Fruit fly (Drosophila melanogaster) whole organism, pupa: ENCODE data around the gene CG8301.

Source experiments
- CG10348 ChIP-seq: fragments of 200-800 bp; sonication (Bioruptor generic); IDR thresholded peaks from 2 replicates; pipeline ENCODE4 v1.3.6; 2022; ENCODE audit warnings: missing biosample characterization, missing genetic modification characterization
- CG12605 ChIP-seq: fragments of 200-800 bp; sonication (Bioruptor generic); IDR thresholded peaks from 2 replicates; pipeline ENCODE4 v1.3.6; 2022; ENCODE audit warnings: missing biosample characterization, missing genetic modification characterization
- CG13204 ChIP-seq: fragments of 200-800 bp; sonication (Bioruptor generic); optimal IDR thresholded peaks from 2 replicates; lab custom pipeline; 2018; ENCODE audit warnings: missing biosample characterization, mild to moderate bottlenecking, missing genetic modification characterization, moderate library complexity
- CG14655 ChIP-seq: fragments of 200-800 bp; sonication (Bioruptor generic); optimal IDR thresholded peaks from 3 replicates; lab custom pipeline; 2017; ENCODE audit warnings: mild to moderate bottlenecking, missing biosample characterization, missing genetic modification reagents, missing genetic modification characterization
- CG15710 ChIP-seq: fragments of 200-800 bp; sonication (Bioruptor generic); optimal IDR thresholded peaks from 2 replicates; lab custom pipeline; 2018; ENCODE audit warnings: missing biosample characterization, mild to moderate bottlenecking, missing genetic modification characterization, moderate library complexity
- CG17806 ChIP-seq: fragments of 200-800 bp; sonication (Bioruptor generic); optimal IDR thresholded peaks from 2 replicates; lab custom pipeline; 2018; ENCODE audit warnings: missing biosample characterization, mild to moderate bottlenecking, missing genetic modification characterization, moderate library complexity
- CG32121 ChIP-seq: fragments of 200-800 bp; sonication (Bioruptor generic); IDR thresholded peaks from 2 replicates; pipeline ENCODE4 v1.3.6; 2022; ENCODE audit warnings: missing biosample characterization, missing genetic modification characterization
- CG34367 ChIP-seq: fragments of 200-800 bp; sonication (Bioruptor generic); optimal IDR thresholded peaks from 2 replicates; lab custom pipeline; 2018; ENCODE audit warnings: missing biosample characterization, mild to moderate bottlenecking, missing genetic modification characterization
- CG4496 ChIP-seq: fragments of 200-800 bp; sonication (Bioruptor generic); IDR thresholded peaks from 3 replicates; pipeline ENCODE4 v1.3.6; 2022; ENCODE audit warnings: missing biosample characterization, missing genetic modification characterization
- CG8159 ChIP-seq: fragments of 200-800 bp; sonication (Bioruptor generic); optimal IDR thresholded peaks from 3 replicates; lab custom pipeline; 2018; ENCODE audit warnings: missing biosample characterization, mild to moderate bottlenecking, missing genetic modification characterization, moderate library complexity
- CG8301 ChIP-seq: fragments of 200-800 bp; sonication (Bioruptor generic); optimal IDR thresholded peaks from 2 replicates; lab custom pipeline; 2018; ENCODE audit warnings: missing biosample characterization, mild to moderate bottlenecking, missing genetic modification characterization
- CG9948 ChIP-seq: fragments of 200-800 bp; sonication (Bioruptor generic); optimal IDR thresholded peaks from 2 replicates; lab custom pipeline; 2018; ENCODE audit warnings: missing biosample characterization, mild to moderate bottlenecking, missing genetic modification characterization, moderate library complexity
- D1 ChIP-seq: fragments of 200-800 bp; sonication (Bioruptor generic); optimal IDR thresholded peaks from 2 replicates; lab custom pipeline; 2018; ENCODE audit warnings: missing biosample characterization, mild to moderate bottlenecking, missing genetic modification characterization, moderate library complexity
- EcR ChIP-seq: fragments of 200-800 bp; sonication (Bioruptor generic); optimal IDR thresholded peaks from 3 replicates; lab custom pipeline; 2019; ENCODE audit warnings: missing biosample characterization, missing genetic modification characterization, mild to moderate bottlenecking, moderate library complexity, missing genetic modification reagents
- Ets98B ChIP-seq: fragments of 200-800 bp; sonication (Bioruptor generic); IDR thresholded peaks from 2 replicates; pipeline ENCODE4 v1.3.6; 2022; ENCODE audit warnings: missing biosample characterization, missing genetic modification characterization
- Pif1A ChIP-seq: fragments of 200-800 bp; sonication (Bioruptor generic); optimal IDR thresholded peaks from 3 replicates; lab custom pipeline; 2016; ENCODE audit warnings: missing biosample characterization, missing genetic modification characterization
- Pif1B ChIP-seq: fragments of 200-800 bp; sonication (Bioruptor generic); optimal IDR thresholded peaks from 3 replicates; lab custom pipeline; 2016; ENCODE audit warnings: missing biosample characterization, missing genetic modification characterization
- Snoo ChIP-seq: fragments of 200-800 bp; sonication (Bioruptor generic); optimal IDR thresholded peaks from 3 replicates; lab custom pipeline; 2017; ENCODE audit warnings: missing biosample characterization, mild to moderate bottlenecking, missing genetic modification characterization, inconsistent platforms
- fd96Ca ChIP-seq: fragments of 200-800 bp; sonication (Bioruptor generic); IDR thresholded peaks from 3 replicates; pipeline ENCODE4 v1.3.6; 2022; ENCODE audit warnings: missing biosample characterization, missing genetic modification characterization
- gl ChIP-seq: fragments of 200-800 bp; sonication (Bioruptor generic); optimal IDR thresholded peaks from 2 replicates; lab custom pipeline; 2018; ENCODE audit warnings: missing biosample characterization, mild to moderate bottlenecking, missing genetic modification characterization
- rn ChIP-seq: fragments of 200-800 bp; sonication (Bioruptor generic); IDR thresholded peaks from 2 replicates; pipeline ENCODE4 v1.3.6; 2022; ENCODE audit warnings: missing biosample characterization, missing genetic modification characterization

Gene CG8301

DNA sequence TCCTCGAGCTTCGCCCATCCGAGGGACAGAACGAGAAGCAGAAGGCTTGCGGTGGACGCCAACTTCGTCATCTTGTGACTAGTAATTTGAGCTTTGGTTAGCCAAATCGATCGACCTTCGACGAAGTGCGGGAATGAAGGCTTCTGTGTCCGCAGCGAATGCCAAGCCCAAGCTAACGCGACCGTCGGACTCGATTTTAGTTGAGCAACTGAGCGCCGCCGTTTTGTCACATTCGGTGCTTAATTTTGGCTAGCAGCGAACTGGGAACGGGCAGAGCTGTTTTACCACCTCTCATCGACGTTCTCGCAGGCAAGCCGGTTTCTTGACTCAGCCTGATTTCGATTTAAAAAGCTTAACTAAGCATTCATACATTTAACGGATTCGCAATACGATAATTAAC is 45.2 kb downstream of the CG8301 start:
- no peak for TF ChIP-seq CG10348 (GFP tag; lab: Robert Waterston, UW)
- no peak for TF ChIP-seq CG34367
- no peak for TF ChIP-seq gl (tag; lab: Kevin White, UChicago)
- TF ChIP-seq CG8159 (tag; lab: Kevin White, UChicago), result no peak
- TF ChIP-seq Pif1A (GFP tag; lab: Kevin White, UChicago), result no peak
- TF ChIP-seq rn (GFP tag; lab: Robert Waterston, UW), result no peak
- peak; percentile 3 for TF ChIP-seq EcR (GFP tag; lab: Kevin White, UChicago)

DNA sequence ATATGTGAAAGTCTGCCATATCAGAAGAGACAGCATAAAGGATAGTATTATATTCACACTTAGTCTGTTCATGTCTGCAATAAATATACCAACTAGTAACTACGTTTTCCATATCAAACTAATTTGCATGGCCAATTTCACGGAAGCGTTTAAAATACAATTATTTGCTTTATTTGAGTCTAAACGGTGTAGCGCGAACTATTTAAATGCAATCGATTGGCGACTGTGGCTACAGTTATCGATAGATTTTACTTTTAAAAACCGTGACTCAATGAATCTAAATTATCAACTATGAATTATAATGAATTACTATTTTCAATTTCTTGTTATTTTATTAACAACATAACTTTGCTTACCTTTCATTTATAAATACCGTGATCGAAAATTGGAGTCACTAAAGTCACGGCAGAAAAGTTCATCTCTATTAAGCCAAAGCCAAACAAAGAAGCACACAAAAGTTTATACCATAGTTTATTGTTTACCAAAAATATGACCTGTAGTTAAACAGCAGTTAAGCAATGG is 45.8 kb downstream of the CG8301 start, which contains the start of the genes CG9427 and CG8319:
Gene CG9427, minus strand, starts transcription at position 51 of the 522 bp plus-strand sequence.
Gene CG8319, plus strand, starts transcription at position 442 of the 522 bp plus-strand sequence.
- no peak for TF ChIP-seq CG14655 (GFP tag; lab: Kevin White, UChicago)
- peak; percentile 24 for TF ChIP-seq CG15710 (tag; lab: Kevin White, UChicago)
- TF ChIP-seq CG8301 (tag; lab: Kevin White, UChicago), result peak; percentile 3
- no peak for TF ChIP-seq EcR (GFP tag; lab: Kevin White, UChicago)
- TF ChIP-seq CG34367, result no peak
- peak; percentile 37 for TF ChIP-seq CG17806 (tag; lab: Kevin White, UChicago)
- TF ChIP-seq CG32121 (GFP tag; lab: Robert Waterston, UW), result no peak
- peak; percentile 32 for TF ChIP-seq CG9948 (tag; lab: Kevin White, UChicago)
- TF ChIP-seq Pif1A (GFP tag; lab: Kevin White, UChicago), result no peak
- TF ChIP-seq CG10348 (GFP tag; lab: Robert Waterston, UW), result no peak
- TF ChIP-seq Snoo (tag; lab: Kevin White, UChicago), result peak; percentile 9
- TF ChIP-seq CG8159 (tag; lab: Kevin White, UChicago), result peak; percentile 33
- no peak for TF ChIP-seq rn (GFP tag; lab: Robert Waterston, UW)
- TF ChIP-seq CG4496 (GFP tag; lab: Robert Waterston, UW), result no peak
- peak; percentile 33 for TF ChIP-seq Pif1B (GFP tag; lab: Kevin White, UChicago)
- TF ChIP-seq CG13204 (GFP tag; lab: Kevin White, UChicago), result no peak
- TF ChIP-seq CG12605 (GFP tag; lab: Robert Waterston, UW), result no peak
- no peak for TF ChIP-seq D1
- TF ChIP-seq fd96Ca (GFP tag; lab: Robert Waterston, UW), result no peak
- no peak for TF ChIP-seq gl (tag; lab: Kevin White, UChicago)
- TF ChIP-seq Ets98B (GFP tag; lab: Robert Waterston, UW), result no peak

DNA sequence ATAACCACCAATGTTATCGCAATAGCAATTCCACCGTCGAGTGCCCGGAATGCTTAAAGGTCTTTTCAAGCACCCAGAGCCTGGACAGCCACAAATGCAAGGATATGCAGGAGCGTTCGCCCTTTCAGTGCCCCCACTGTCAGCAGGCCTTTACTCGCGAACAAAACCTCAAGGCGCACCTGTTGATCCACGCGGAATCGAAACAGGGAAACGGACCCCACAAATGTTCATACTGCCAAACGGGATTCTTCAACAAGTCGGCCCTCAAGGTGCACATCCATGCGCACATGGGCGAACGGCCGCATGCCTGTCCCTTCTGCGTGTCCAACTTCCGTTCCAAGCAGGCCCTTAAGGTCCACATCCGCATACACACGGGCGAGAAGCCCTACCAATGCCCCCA is 46.9 kb downstream of the CG8301 start:
- no peak for TF ChIP-seq EcR (GFP tag; lab: Kevin White, UChicago)
- no peak for TF ChIP-seq CG14655 (GFP tag; lab: Kevin White, UChicago)
- no peak for TF ChIP-seq CG9948 (tag; lab: Kevin White, UChicago)
- TF ChIP-seq CG32121 (GFP tag; lab: Robert Waterston, UW), result no peak
- no peak for TF ChIP-seq rn (GFP tag; lab: Robert Waterston, UW)
- TF ChIP-seq gl (tag; lab: Kevin White, UChicago), result no peak
- no peak for TF ChIP-seq Pif1A (GFP tag; lab: Kevin White, UChicago)
- TF ChIP-seq CG13204 (GFP tag; lab: Kevin White, UChicago), result no peak
- TF ChIP-seq CG8301 (tag; lab: Kevin White, UChicago), result no peak
- TF ChIP-seq CG8159 (tag; lab: Kevin White, UChicago), result no peak
- no peak for TF ChIP-seq CG10348 (GFP tag; lab: Robert Waterston, UW)
- no peak for TF ChIP-seq CG34367
- TF ChIP-seq CG12605 (GFP tag; lab: Robert Waterston, UW), result no peak
- no peak for TF ChIP-seq CG15710 (tag; lab: Kevin White, UChicago)
- no peak for TF ChIP-seq Pif1B (GFP tag; lab: Kevin White, UChicago)

DNA sequence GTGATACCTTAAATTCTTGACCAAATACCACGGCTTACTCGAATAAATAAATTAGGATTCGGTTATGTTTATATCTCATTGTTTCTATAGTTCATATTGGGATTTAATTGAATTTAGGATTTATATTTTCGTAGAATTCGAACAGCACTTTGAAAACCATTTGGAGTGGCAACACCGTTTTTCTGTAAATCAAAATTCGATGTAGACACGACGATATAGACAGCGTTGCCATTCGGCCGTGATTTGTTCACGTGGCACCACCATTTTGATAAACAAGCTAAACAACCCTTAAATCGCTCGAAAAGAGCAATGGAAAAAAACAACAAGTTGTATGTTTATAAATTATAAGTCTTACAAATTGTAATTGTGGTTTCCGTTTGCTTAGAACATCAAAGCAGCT is 47.5 kb downstream of the CG8301 start:
- TF ChIP-seq CG15710 (tag; lab: Kevin White, UChicago), result no peak
- no peak for TF ChIP-seq Snoo (tag; lab: Kevin White, UChicago)
- TF ChIP-seq gl (tag; lab: Kevin White, UChicago), result no peak
- no peak for TF ChIP-seq rn (GFP tag; lab: Robert Waterston, UW)
- TF ChIP-seq CG8159 (tag; lab: Kevin White, UChicago), result no peak
- TF ChIP-seq CG17806 (tag; lab: Kevin White, UChicago), result no peak
- no peak for TF ChIP-seq CG13204 (GFP tag; lab: Kevin White, UChicago)
- no peak for TF ChIP-seq EcR (GFP tag; lab: Kevin White, UChicago)

DNA sequence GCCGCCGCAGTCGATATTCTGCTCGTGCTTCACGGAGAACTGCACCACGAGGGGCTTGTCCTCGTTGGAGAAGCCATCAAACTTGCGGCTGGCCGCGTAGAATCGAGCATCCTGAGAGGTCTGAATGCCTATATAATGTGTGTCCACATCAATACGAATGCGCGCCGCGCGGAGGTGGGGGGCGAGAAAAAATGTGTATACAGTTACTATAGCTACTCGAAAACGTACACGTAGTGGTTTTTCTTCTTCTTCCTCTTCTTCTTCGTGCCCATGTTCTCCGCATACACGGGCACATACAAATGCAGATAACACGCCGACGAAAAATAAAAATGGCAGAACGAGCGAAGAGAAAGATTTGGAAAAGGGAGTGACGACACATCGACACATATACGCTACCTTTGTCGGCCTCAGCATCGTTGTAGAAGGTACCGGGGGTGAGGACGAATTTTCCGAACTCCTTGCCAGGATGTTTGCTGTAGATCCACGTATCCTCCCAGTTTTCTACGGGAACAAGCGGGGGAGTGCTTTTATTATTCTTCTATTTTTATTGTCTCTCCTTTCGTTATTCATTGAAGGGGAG is 49.0 kb downstream of the CG8301 start:
- no peak for TF ChIP-seq Pif1A (GFP tag; lab: Kevin White, UChicago)
- peak; percentile 30 for TF ChIP-seq EcR (GFP tag; lab: Kevin White, UChicago)
- TF ChIP-seq CG32121 (GFP tag; lab: Robert Waterston, UW), result no peak
- TF ChIP-seq Ets98B (GFP tag; lab: Robert Waterston, UW), result no peak
- TF ChIP-seq CG12605 (GFP tag; lab: Robert Waterston, UW), result no peak

DNA sequence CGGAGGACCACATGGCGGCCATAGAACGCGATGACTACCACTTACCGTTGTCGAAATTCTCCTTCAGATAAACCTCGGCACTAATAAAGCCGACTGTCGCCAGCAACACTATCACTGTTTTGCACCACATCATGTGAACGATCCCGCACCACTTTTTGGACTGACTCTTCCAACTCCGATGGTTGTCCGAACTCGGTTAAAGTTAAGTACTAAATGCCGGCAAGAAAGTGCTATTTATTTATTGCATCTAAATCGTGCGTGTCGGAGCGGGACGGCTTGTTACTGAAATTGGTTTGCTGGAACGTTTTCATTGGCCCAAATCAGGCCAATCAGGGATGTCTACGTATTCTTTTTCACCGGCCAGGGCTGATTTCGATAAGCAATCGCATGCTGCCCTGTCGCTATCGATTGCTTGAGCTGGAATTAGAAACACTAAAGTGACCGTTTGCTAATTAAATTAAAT is 49.6 kb downstream of the CG8301 start, which contains the start of gene Calr:
Gene Calr, minus strand, starts transcription at position 219 of the 463 bp plus-strand sequence.
- TF ChIP-seq fd96Ca (GFP tag; lab: Robert Waterston, UW) (no peak), D1 (no peak), CG12605 (GFP tag; lab: Robert Waterston, UW) (no peak), CG10348 (GFP tag; lab: Robert Waterston, UW) (no peak), Pif1A (GFP tag; lab: Kevin White, UChicago) (no peak), Pif1B (GFP tag; lab: Kevin White, UChicago) (no peak), CG9948 (tag; lab: Kevin White, UChicago) (no peak), CG13204 (GFP tag; lab: Kevin White, UChicago) (no peak), CG34367 (peak; percentile 35), CG32121 (GFP tag; lab: Robert Waterston, UW) (no peak), CG14655 (GFP tag; lab: Kevin White, UChicago) (no peak), rn (GFP tag; lab: Robert Waterston, UW) (no peak), CG8159 (tag; lab: Kevin White, UChicago) (no peak), CG15710 (tag; lab: Kevin White, UChicago) (peak; percentile 8), CG8301 (tag; lab: Kevin White, UChicago) (no peak), Snoo (tag; lab: Kevin White, UChicago) (peak; percentile 30), EcR (GFP tag; lab: Kevin White, UChicago) (no peak), CG4496 (GFP tag; lab: Robert Waterston, UW) (no peak), CG17806 (tag; lab: Kevin White, UChicago) (no peak), Ets98B (GFP tag; lab: Robert Waterston, UW) (no peak), gl (tag; lab: Kevin White, UChicago) (peak; percentile 27)
